Fruit fly (Drosophila melanogaster) whole organism, wandering third instar larva: ENCODE measurements around the gene Best3.

ENCODE experiments used
- CG32264 ChIP-seq: fragments of 200-800 bp; sonication (Bioruptor generic); optimal IDR thresholded peaks from 2 replicates; lab custom pipeline; 2016; ENCODE audit warnings: missing biosample characterization, missing genetic modification characterization
- CG9705 ChIP-seq: fragments of 200-800 bp; sonication (Bioruptor generic); optimal IDR thresholded peaks from 2 replicates; lab custom pipeline; 2018; ENCODE audit warnings: missing biosample characterization, mild to moderate bottlenecking, missing genetic modification characterization
- CrebA ChIP-seq: fragments of 200-800 bp; sonication (Bioruptor generic); optimal IDR thresholded peaks from 2 replicates; lab custom pipeline; 2016; ENCODE audit warnings: missing biosample characterization, mild to moderate bottlenecking, missing genetic modification characterization, borderline replicate concordance
- Dfd ChIP-seq: fragments of >200 bp; optimal IDR thresholded peaks from 2 replicates; lab custom pipeline; 2017; ENCODE audit warnings: missing biosample characterization, missing genetic modification characterization
- Myc ChIP-seq: fragments of >200 bp; optimal IDR thresholded peaks from 2 replicates; lab custom pipeline; 2017
- br ChIP-seq: fragments of 200-800 bp; sonication (Bioruptor generic); optimal IDR thresholded peaks from 2 replicates; lab custom pipeline; 2016; ENCODE audit warnings: missing biosample characterization, missing genetic modification characterization
- brk ChIP-seq: fragments of 200-800 bp; sonication (Bioruptor generic); optimal IDR thresholded peaks from 2 replicates; lab custom pipeline; 2016; ENCODE audit warnings: missing biosample characterization, mild to moderate bottlenecking, missing genetic modification characterization
- dl ChIP-seq, 2 experiments: fragments of 175-275, 200-275 bp in 1 of 2; fragments of 200-275 bp in 1 of 2; sonication (Bioruptor generic); optimal IDR thresholded peaks; lab custom pipeline; 2018; ENCODE audit warnings: mild to moderate bottlenecking in 2 of 2, missing biosample characterization in 2 of 2, missing genetic modification characterization in 2 of 2, moderate library complexity in 2 of 2; ENCODE audit not compliant: partially characterized antibody in 2 of 2, insufficient read depth in 1 of 2
- ey ChIP-seq: fragments of 200-800 bp; sonication (Bioruptor generic); optimal IDR thresholded peaks from 2 replicates; lab custom pipeline; 2016; ENCODE audit warnings: missing biosample characterization, missing genetic modification characterization
- foxo ChIP-seq, 2 experiments: fragments of 200-800 bp; sonication (Bioruptor generic); optimal IDR thresholded peaks; 2 replicates in 1 of 2; 3 replicates in 1 of 2; lab custom pipeline; 2016 to 2017; ENCODE audit warnings: missing biosample characterization in 2 of 2, missing genetic modification characterization in 2 of 2
- fru ChIP-seq: fragments of 200-800 bp; sonication (Bioruptor generic); optimal IDR thresholded peaks from 3 replicates; lab custom pipeline; 2016; ENCODE audit warnings: missing biosample characterization, mild to moderate bottlenecking, missing genetic modification characterization
- pan ChIP-seq: fragments of >200 bp; optimal IDR thresholded peaks from 2 replicates; lab custom pipeline; 2017
- sage ChIP-seq: fragments of 200-800 bp; sonication (Bioruptor generic); optimal IDR thresholded peaks from 2 replicates; lab custom pipeline; 2016; ENCODE audit warnings: missing biosample characterization, mild to moderate bottlenecking, missing genetic modification characterization

DNA sequence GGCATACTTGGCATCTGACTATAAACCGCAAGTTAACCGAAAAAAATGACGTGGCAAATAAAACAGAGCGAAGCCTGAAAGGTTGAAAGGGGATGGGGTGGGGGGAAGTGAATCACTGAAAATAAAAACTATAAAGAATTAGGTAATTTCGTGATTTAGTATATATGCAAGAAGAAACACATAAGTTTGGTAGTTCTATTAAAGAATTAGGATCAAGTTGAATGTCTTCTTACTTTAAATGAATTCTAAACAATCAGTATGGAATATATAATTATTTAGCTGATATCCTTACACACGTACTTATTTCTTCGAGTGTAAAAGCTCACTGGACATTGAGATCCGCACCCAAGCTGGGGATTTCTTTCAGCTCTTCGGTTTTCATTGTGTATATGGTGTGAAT, 44.2 kb downstream of the Best3 start:
- TF ChIP-seq dl (GFP tag; optimal IDR thresholded peaks at IDR 0.05; lab: Kevin White, UChicago; ENCODE audit: insufficient read depth in 1 of 2, partially characterized antibody in 2 of 2), result no peak
- peak; percentile 74 for TF ChIP-seq fru
- TF ChIP-seq brk, result no peak
- no peak for TF ChIP-seq CrebA (GFP tag; lab: Kevin White, UChicago)
- peak; percentile 33 for TF ChIP-seq br (GFP tag; lab: Kevin White, UChicago)
- peak in 1 of 2 experiments; percentile 67 for TF ChIP-seq foxo (GFP tag; optimal IDR thresholded peaks at IDR 0.05; lab: Kevin White, UChicago)
- TF ChIP-seq pan (lab: Kevin White, UChicago), result no peak
- TF ChIP-seq sage (GFP tag; lab: Kevin White, UChicago), result no peak
- no peak for TF ChIP-seq CG32264 (GFP tag; lab: Kevin White, UChicago)
- no peak for TF ChIP-seq Dfd (GFP tag; lab: Kevin White, UChicago)
- TF ChIP-seq CG9705 (GFP tag; lab: Kevin White, UChicago), result no peak
- no peak for TF ChIP-seq Myc (lab: Kevin White, UChicago)
- TF ChIP-seq ey, result peak; percentile 38
